Fruit fly (Drosophila melanogaster) whole organism, wandering third instar larva: ENCODE measurements around the gene CG7766.

Experiments
- Abd-B ChIP-seq: fragments of >200 bp; optimal IDR thresholded peaks from 2 replicates; lab custom pipeline; 2017; ENCODE audit warnings: missing biosample characterization, missing genetic modification characterization
- CG32264 ChIP-seq: fragments of 200-800 bp; sonication (Bioruptor generic); optimal IDR thresholded peaks from 2 replicates; lab custom pipeline; 2016; ENCODE audit warnings: missing biosample characterization, missing genetic modification characterization
- Hr78 ChIP-seq: fragments of >200 bp; optimal IDR thresholded peaks from 2 replicates; lab custom pipeline; 2017; ENCODE audit warnings: missing biosample characterization, missing genetic modification characterization
- Jra ChIP-seq: sonication (Bioruptor generic); optimal IDR thresholded peaks from 2 replicates; lab custom pipeline; 2016; ENCODE audit warnings: missing biosample characterization, missing genetic modification characterization
- Myc ChIP-seq: fragments of >200 bp; optimal IDR thresholded peaks from 2 replicates; lab custom pipeline; 2017
- Vsx2 ChIP-seq: fragments of 200-300, 225-300 bp; sonication (Bioruptor generic); optimal IDR thresholded peaks from 2 replicates; lab custom pipeline; 2018; ENCODE audit warnings: missing biosample characterization, missing genetic modification characterization; ENCODE audit not compliant: partially characterized antibody
- dsf ChIP-seq: sonication (Bioruptor generic); optimal IDR thresholded peaks from 2 replicates; lab custom pipeline; 2016; ENCODE audit warnings: missing biosample characterization, missing genetic modification characterization, borderline replicate concordance
- foxo ChIP-seq, 2 experiments: fragments of 200-800 bp; sonication (Bioruptor generic); optimal IDR thresholded peaks; 2 replicates in 1 of 2; 3 replicates in 1 of 2; lab custom pipeline; 2016 to 2017; ENCODE audit warnings: missing biosample characterization in 2 of 2, missing genetic modification characterization in 2 of 2
- h ChIP-seq: fragments of 200-800 bp; sonication (Bioruptor generic); optimal IDR thresholded peaks from 3 replicates; lab custom pipeline; 2016; ENCODE audit warnings: missing biosample characterization, mild to moderate bottlenecking, missing genetic modification characterization
- psq ChIP-seq: fragments of 200-800 bp; sonication (Bioruptor generic); optimal IDR thresholded peaks from 3 replicates; lab custom pipeline; 2017; ENCODE audit warnings: missing biosample characterization, mild to moderate bottlenecking, missing genetic modification characterization, moderate library complexity
- usp ChIP-seq: fragments of >200 bp; optimal IDR thresholded peaks from 2 replicates; lab custom pipeline; 2017; ENCODE audit warnings: missing biosample characterization, missing genetic modification characterization

DNA sequence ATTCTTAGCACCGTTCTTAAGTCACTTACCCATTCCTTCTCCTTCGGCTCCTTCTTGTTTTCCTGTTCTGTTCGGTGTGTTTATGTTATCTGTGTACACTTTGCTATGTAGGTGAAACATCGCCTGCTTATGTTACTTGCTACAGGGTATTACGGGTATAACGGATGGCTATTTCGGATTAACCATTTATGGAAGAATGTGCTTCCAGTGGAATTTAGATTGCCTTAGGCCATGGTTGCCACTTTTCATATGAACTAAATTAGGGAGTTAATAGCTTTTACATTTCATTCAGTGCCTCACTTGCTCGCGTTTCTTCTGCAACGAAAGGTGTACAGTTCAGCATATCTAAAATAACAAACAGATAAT is 55.2 kb downstream of the CG7766 start:
- TF ChIP-seq foxo (GFP tag; optimal IDR thresholded peaks at IDR 0.05; lab: Kevin White, UChicago) (no peak), Hr78 (GFP tag; lab: Kevin White, UChicago) (no peak), Jra (no peak), h (GFP tag; lab: Kevin White, UChicago) (no peak), Vsx2 (GFP tag; lab: Kevin White, UChicago) (no peak), Abd-B (GFP tag; lab: Kevin White, UChicago) (no peak), usp (GFP tag; lab: Kevin White, UChicago) (no peak), dsf (GFP tag; lab: Kevin White, UChicago) (no peak), Myc (lab: Kevin White, UChicago) (no peak), psq (GFP tag; lab: Kevin White, UChicago) (peak; percentile 42), CG32264 (GFP tag; lab: Kevin White, UChicago) (no peak)
